Fruit fly (Drosophila melanogaster) Kc167 (cell line): ENCODE results near the gene CG13282.

Experiments
- Myc ChIP-seq: fragments of >200 bp; optimal IDR thresholded peaks from 2 replicates; lab custom pipeline; 2017; ENCODE audit warnings: missing external identifiers
- Sin3A ChIP-seq: fragments of >200 bp; optimal IDR thresholded peaks from 2 replicates; lab custom pipeline; 2018; ENCODE audit warnings: missing external identifiers
- h ChIP-seq: fragments of >200 bp; optimal IDR thresholded peaks from 3 replicates; lab custom pipeline; 2018; ENCODE audit warnings: missing external identifiers
- insv ChIP-seq: fragments of >200 bp; optimal IDR thresholded peaks from 3 replicates; lab custom pipeline; 2018; ENCODE audit warnings: missing external identifiers
- psq ChIP-seq: fragments of >200 bp; optimal IDR thresholded peaks from 2 replicates; lab custom pipeline; 2017; ENCODE audit warnings: missing external identifiers
- ttk ChIP-seq: sonication (Bioruptor generic); optimal IDR thresholded peaks from 2 replicates; lab custom pipeline; 2017; ENCODE audit warnings: missing external identifiers

DNA sequence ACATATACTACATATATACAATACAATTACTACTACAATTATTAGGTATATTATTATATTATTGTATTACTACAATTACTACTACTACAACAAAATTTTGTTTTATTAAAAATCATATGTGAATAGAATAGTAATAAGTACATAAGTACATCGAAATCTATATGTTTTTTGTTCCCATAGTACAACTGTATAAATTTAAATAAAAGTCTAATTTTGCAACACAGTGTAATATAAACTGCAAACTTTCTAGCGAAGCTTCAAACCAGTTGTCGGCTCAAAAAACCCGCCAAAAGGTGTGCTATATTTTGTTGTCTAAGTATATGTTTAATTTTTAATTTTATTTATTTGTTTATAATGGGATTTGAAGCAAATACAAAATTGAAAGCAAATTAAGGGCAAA is 25.3 kb upstream of the CG13282 start:
- TF ChIP-seq insv (lab: Kevin White, UChicago) (no peak), psq (lab: Kevin White, UChicago) (no peak), ttk (lab: Kevin White, UChicago) (no peak), h (lab: Kevin White, UChicago) (no peak), Sin3A (lab: Kevin White, UChicago) (no peak), Myc (lab: Kevin White, UChicago) (no peak)
